Fruit fly (Drosophila melanogaster) whole organism, adult: ENCODE measurements around the gene Irk1.

Source experiments
- CG7045 ChIP-seq: fragments of 200-800 bp; sonication (Bioruptor generic); optimal IDR thresholded peaks from 2 replicates; lab custom pipeline; 2017; ENCODE audit warnings: missing biosample characterization, mild to moderate bottlenecking, missing genetic modification characterization
- bab1 ChIP-seq: fragments of 200-800 bp; sonication (Bioruptor generic); optimal IDR thresholded peaks from 3 replicates; lab custom pipeline; 2019; ENCODE audit warnings: missing biosample characterization, mild to moderate bottlenecking, missing genetic modification characterization, moderate library complexity
- cnc ChIP-seq, 2 experiments: fragments of >200 bp; optimal IDR thresholded peaks; 2 replicates each; lab custom pipeline; 2017
- kay ChIP-seq: fragments of 200-800 bp; sonication (Bioruptor generic); peaks from one replicate; lab custom pipeline; 2016; ENCODE audit warnings: missing biosample characterization, missing genetic modification characterization, borderline replicate concordance

- TF ChIP-seq CG7045 (GFP tag; lab: Kevin White, UChicago) (no peak), bab1 (GFP tag; lab: Kevin White, UChicago) (no peak), cnc (optimal IDR thresholded peaks at IDR 0.05; lab: Kevin White, UChicago) (no peak), kay (GFP tag; lab: Kevin White, UChicago) (no peak)
Observed at dm6 chr3R:23148433-23148832, 19.7 kb upstream of the Irk1 start.
